Worm (Caenorhabditis elegans): Measurements from ENCODE around the gene ZK757.1.
"Not testable (repeated sequence)": the region's sequence is repeated elsewhere in the genome, so short reads cannot be mapped to it uniquely, and the experiment has no call there.

DNA sequence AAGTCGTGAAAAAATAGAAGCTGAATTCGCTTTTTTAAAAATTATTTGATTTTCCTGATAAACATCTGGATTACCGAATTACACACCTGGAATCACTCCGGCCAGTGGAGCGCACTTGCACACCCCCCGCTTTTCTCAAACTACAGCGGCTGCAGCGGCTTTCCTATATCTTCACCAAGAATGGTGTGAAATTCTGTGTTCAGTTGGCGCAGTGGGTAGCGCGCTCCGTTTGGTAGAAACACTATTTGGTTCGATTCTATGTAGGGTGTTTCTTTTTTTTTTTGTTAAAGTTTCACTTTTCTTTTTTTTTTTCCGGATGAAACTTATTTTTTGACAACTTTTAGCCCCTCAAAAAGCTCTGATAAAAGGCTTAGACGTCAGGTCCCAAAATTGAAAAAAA is 21.8 kb downstream of the ZK757.1 start:
- not testable (repeated sequence) for TF ChIP-seq fos-1 (tag; optimal IDR thresholded peaks at IDR 0.05); lin-39 (tag; optimal IDR thresholded peaks at IDR 0.05); dpl-1 (GFP tag; optimal IDR thresholded peaks at IDR 0.05); snpc-4 (tag; optimal IDR thresholded peaks at IDR 0.05); elt-2 (tag; optimal IDR thresholded peaks at IDR 0.05)
